Fruit fly (Drosophila melanogaster): ENCODE results near the gene Dpm3.

The Dpm3 gene

DNA sequence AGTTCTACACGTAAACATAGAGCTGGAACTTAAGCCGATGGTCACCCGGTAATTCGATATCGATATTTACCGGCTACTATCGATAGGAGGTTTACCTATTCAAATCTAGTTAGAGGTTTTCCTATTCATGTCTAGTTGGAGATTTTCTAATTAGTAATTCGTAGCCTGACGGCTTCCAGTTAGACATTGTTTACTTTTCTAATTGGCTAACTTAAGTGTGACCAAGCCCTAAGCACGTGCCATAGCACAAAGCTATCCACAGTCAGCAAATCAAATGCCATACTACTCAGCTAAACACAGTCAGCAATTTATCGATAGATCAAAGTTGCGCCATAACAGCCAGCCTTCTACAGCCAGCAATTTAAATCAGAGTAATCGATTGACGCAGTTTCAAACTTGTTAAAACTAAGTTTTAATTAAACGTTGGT is at the start of gene Dpm3:
Gene Dpm3, minus strand, starts transcription at position 20 of the 428 bp plus-strand sequence.
- TF ChIP-seq psq (GFP tag; optimal IDR thresholded peaks at IDR 0.05) (no peak), Hnf4 (GFP tag; optimal IDR thresholded peaks at IDR 0.05) (peak; percentile 25), HLH106 (tag; optimal IDR thresholded peaks at IDR 0.05) (peak; percentile 15), brk (GFP tag; optimal IDR thresholded peaks at IDR 0.05) (no peak), ey (GFP tag; optimal IDR thresholded peaks at IDR 0.05) (no peak), woc (GFP tag; optimal IDR thresholded peaks at IDR 0.05) (no peak), sv (GFP tag; optimal IDR thresholded peaks at IDR 0.05) (no peak), Hr78 (GFP tag; optimal IDR thresholded peaks at IDR 0.05) (no peak), lola (GFP tag; optimal IDR thresholded peaks at IDR 0.05) (no peak), Hr83 (GFP tag; optimal IDR thresholded peaks at IDR 0.05; ENCODE audit: poor library complexity, severe bottlenecking) (no peak), Mio (GFP tag; optimal IDR thresholded peaks at IDR 0.05) (no peak), Vsx2 (GFP tag; optimal IDR thresholded peaks at IDR 0.05; ENCODE audit: partially characterized antibody) (peak; percentile 99), foxo (GFP tag; optimal IDR thresholded peaks at IDR 0.05) (no peak), tai (GFP tag; optimal IDR thresholded peaks at IDR 0.05) (no peak), usp (GFP tag; optimal IDR thresholded peaks at IDR 0.05) (no peak), Sp1 (GFP tag; optimal IDR thresholded peaks at IDR 0.05) (no peak), Dif (GFP tag; optimal IDR thresholded peaks at IDR 0.05; ENCODE audit: partially characterized antibody) (peak; percentile 99), dl (GFP tag; optimal IDR thresholded peaks at IDR 0.05; ENCODE audit: insufficient read depth in 1 of 2, partially characterized antibody in 2 of 2) (peak; percentile 30 to 85), jim (GFP tag; optimal IDR thresholded peaks at IDR 0.05) (no peak), CG9705 (GFP tag; optimal IDR thresholded peaks at IDR 0.05) (no peak), Myc (optimal IDR thresholded peaks at IDR 0.05) (no peak), OdsH (GFP tag; optimal IDR thresholded peaks at IDR 0.05) (no peak), dmrt93B (GFP tag; optimal IDR thresholded peaks at IDR 0.05) (no peak), pan (optimal IDR thresholded peaks at IDR 0.05) (no peak)

DNA sequence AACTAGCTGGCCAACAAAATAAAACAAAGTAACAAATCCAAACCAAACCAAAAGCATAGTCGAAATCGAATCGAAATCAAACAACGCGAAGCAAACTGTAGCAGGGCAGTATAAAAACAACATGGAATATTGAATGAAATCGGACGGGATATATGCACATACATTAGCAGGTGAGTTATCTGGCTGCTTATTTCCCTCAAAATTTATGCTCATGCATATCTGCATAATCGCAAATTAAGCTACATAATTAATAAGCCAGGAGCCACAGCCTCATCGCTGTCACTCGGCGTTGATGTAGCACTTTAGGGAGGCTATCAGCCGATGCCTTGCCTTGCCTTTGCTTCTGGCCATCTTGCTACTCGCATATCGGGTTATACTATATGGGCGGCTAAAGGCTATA is 49.4 kb upstream of the Dpm3 start:
- TF ChIP-seq Hr78 (GFP tag; optimal IDR thresholded peaks at IDR 0.05), result no peak
- no peak for TF ChIP-seq br (GFP tag; optimal IDR thresholded peaks at IDR 0.05)
- no peak for TF ChIP-seq dl (GFP tag; optimal IDR thresholded peaks at IDR 0.05; ENCODE audit: insufficient read depth in 1 of 2, partially characterized antibody in 2 of 2)
- no peak for TF ChIP-seq Dfd (GFP tag; optimal IDR thresholded peaks at IDR 0.05)
- TF ChIP-seq dmrt93B (GFP tag; optimal IDR thresholded peaks at IDR 0.05), result no peak
- TF ChIP-seq Sp1 (GFP tag; optimal IDR thresholded peaks at IDR 0.05), result no peak
- no peak for TF ChIP-seq HLH106 (tag; optimal IDR thresholded peaks at IDR 0.05)
- no peak for TF ChIP-seq Dif (GFP tag; optimal IDR thresholded peaks at IDR 0.05; ENCODE audit: partially characterized antibody)
- TF ChIP-seq CG9705 (GFP tag; optimal IDR thresholded peaks at IDR 0.05), result no peak
- no peak for TF ChIP-seq N (GFP tag; optimal IDR thresholded peaks at IDR 0.05)
- no peak for TF ChIP-seq foxo (GFP tag; optimal IDR thresholded peaks at IDR 0.05)
- TF ChIP-seq h (GFP tag; optimal IDR thresholded peaks at IDR 0.05), result no peak
- no peak for TF ChIP-seq OdsH (GFP tag; optimal IDR thresholded peaks at IDR 0.05)
- TF ChIP-seq fru (GFP tag; optimal IDR thresholded peaks at IDR 0.05), result no peak
- no peak for TF ChIP-seq tai (GFP tag; optimal IDR thresholded peaks at IDR 0.05)
- TF ChIP-seq Mio (GFP tag; optimal IDR thresholded peaks at IDR 0.05), result no peak

DNA sequence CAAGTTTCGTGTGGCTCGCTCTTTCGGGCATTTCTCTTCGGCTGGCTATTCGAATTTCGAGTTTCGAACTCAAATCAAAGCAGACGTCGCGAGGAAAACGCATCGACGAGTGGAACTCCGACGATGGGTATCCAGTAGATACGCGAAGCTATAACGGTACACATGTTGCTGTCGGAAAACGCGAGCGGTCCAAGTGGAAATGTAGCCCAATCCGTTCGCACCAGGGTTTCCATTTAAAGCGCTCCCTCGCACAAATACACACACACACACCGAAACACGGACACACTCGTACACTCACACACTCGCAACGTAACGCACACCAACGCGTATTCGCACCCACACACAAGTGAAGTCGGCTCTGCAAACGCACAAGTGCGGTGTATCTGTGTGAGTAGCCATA is 47.5 kb upstream of the Dpm3 start, which contains the start of gene side-IV:
Gene side-IV, plus strand, starts transcription at position 253 of the 400 bp plus-strand sequence.
- TF ChIP-seq N (GFP tag; optimal IDR thresholded peaks at IDR 0.05) (peak; percentile 27), Sp1 (GFP tag; optimal IDR thresholded peaks at IDR 0.05) (no peak), OdsH (GFP tag; optimal IDR thresholded peaks at IDR 0.05) (no peak), CG9705 (GFP tag; optimal IDR thresholded peaks at IDR 0.05) (no peak), sage (GFP tag; optimal IDR thresholded peaks at IDR 0.05) (no peak), usp (GFP tag; optimal IDR thresholded peaks at IDR 0.05) (no peak), Dfd (GFP tag; optimal IDR thresholded peaks at IDR 0.05) (peak; percentile 25)

DNA sequence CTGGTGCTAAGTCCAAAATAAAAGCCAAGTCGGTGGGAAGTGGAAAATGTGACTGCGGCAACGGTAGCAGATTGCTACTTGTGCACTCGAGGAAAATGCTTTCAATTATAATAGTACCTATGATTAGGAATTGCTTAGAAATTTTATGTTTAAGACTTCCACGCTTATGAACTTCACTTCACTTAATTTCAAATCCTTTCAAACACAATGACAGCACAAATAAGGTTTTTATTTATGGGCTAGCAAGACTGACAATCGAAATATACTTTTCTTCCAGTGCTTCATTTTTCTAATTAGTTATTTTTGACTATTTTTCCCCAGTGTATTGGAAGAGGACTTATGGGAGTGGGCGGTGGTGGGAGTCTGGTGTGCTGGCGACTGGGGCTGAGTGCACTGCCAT is 45.5 kb upstream of the Dpm3 start:
- TF ChIP-seq Hr83 (GFP tag; optimal IDR thresholded peaks at IDR 0.05; ENCODE audit: poor library complexity, severe bottlenecking) (no peak), h (GFP tag; optimal IDR thresholded peaks at IDR 0.05) (no peak), OdsH (GFP tag; optimal IDR thresholded peaks at IDR 0.05) (no peak), Mio (GFP tag; optimal IDR thresholded peaks at IDR 0.05) (no peak), ey (GFP tag; optimal IDR thresholded peaks at IDR 0.05) (no peak), dmrt93B (GFP tag; optimal IDR thresholded peaks at IDR 0.05) (no peak), Abd-B (GFP tag; optimal IDR thresholded peaks at IDR 0.05) (no peak), HLH106 (tag; optimal IDR thresholded peaks at IDR 0.05) (no peak), Myc (optimal IDR thresholded peaks at IDR 0.05) (no peak), GATAd (GFP tag; optimal IDR thresholded peaks at IDR 0.05) (no peak), br (GFP tag; optimal IDR thresholded peaks at IDR 0.05) (no peak), tai (GFP tag; optimal IDR thresholded peaks at IDR 0.05) (no peak), Jra (GFP tag; optimal IDR thresholded peaks at IDR 0.05) (no peak), fru (GFP tag; optimal IDR thresholded peaks at IDR 0.05) (no peak), lola (GFP tag; optimal IDR thresholded peaks at IDR 0.05) (no peak), N (GFP tag; optimal IDR thresholded peaks at IDR 0.05) (no peak)

All from whole organism, wandering third instar larva.